Worm (Caenorhabditis elegans): Measurements from ENCODE around the gene Y53G8AM.6.

DNA sequence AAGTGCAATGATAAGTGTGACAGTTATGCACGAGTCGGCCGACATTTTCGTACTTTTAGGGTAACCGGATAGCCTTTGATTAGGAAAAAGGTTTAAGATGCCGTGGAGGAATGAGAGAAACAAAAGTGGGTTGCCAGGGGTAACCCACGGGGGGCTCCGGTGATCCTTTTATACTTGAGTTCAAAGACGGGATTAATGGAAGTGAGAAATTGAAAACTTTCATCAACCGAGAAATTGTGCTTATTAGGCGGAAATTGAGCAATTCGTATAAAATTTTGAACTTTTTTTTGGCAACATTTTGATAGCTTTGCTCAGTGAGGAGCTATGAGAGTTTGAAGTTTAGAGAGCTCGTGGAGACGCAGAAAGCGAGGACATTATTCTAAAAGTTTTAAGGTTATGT lies 4.0 kb downstream of the Y53G8AM.6 start, which contains the start of gene Y53G8AM.4:
- no peak for TF ChIP-seq W03F9.2 (tag; optimal IDR thresholded peaks at IDR 0.05)
- TF ChIP-seq him-1 (tag; optimal IDR thresholded peaks at IDR 0.05) = no peak
- no peak for TF ChIP-seq dao-5 (tag; optimal IDR thresholded peaks at IDR 0.05)
